4 fruit fly cellular contexts compared by ENCODE assay signal in genomic region chr3L:10949685-10950286, dm6.
TF ChIP-seq lines count a peak whose summit lies in the region.

No protein-coding gene starts in this region.

- TF ChIP-seq CTCF in whole organism, embryonic (GFP tag; optimal IDR thresholded peaks at IDR 0.05; lab: Kevin White, UChicago), result no peak

TF ChIP-seq in whole organism, embryonic, 481 proteins besides CTCF, POLR2A, EP300 and RAD21:
- TF ChIP-seq sens (GFP tag; lab: Kevin White, UChicago) (peak; percentile 59), crol (GFP tag; IDR thresholded peaks at IDR 0.05; lab: Robert Waterston, UW) (no peak), CG11504 (tag; optimal IDR thresholded peaks at IDR 0.05; lab: Kevin White, UChicago) (peak; percentile 90), CG7987 (GFP tag; optimal IDR thresholded peaks at IDR 0.05; lab: Kevin White, UChicago) (no peak), NFAT (GFP tag; IDR thresholded peaks at IDR 0.05; lab: Robert Waterston, UW) (no peak)

TF ChIP-seq in whole organism, prepupa, 60 proteins besides CTCF, POLR2A, EP300 and RAD21:
- peak; percentile 18 for TF ChIP-seq CG32006 (GFP tag; optimal IDR thresholded peaks at IDR 0.05; lab: Kevin White, UChicago)
- TF ChIP-seq CG6792 (GFP tag; optimal IDR thresholded peaks at IDR 0.05; lab: Kevin White, UChicago), result no peak
- TF ChIP-seq CG6276 (GFP tag; optimal IDR thresholded peaks at IDR 0.05; lab: Kevin White, UChicago), result no peak
- no peak for TF ChIP-seq ss (GFP tag; optimal IDR thresholded peaks at IDR 0.05; lab: Kevin White, UChicago)
- no peak for TF ChIP-seq CG1621 (tag; optimal IDR thresholded peaks at IDR 0.05; lab: Kevin White, UChicago)
- no peak for TF ChIP-seq CG8632 (GFP tag; optimal IDR thresholded peaks at IDR 0.05; lab: Kevin White, UChicago)
- TF ChIP-seq eg (GFP tag; IDR thresholded peaks at IDR 0.05; lab: Robert Waterston, UW), result no peak
- TF ChIP-seq CG3032 (tag; optimal IDR thresholded peaks at IDR 0.05; lab: Kevin White, UChicago), result no peak
- TF ChIP-seq vri (GFP tag; optimal IDR thresholded peaks at IDR 0.05; lab: Kevin White, UChicago), result no peak
- TF ChIP-seq CG31627 (GFP tag; optimal IDR thresholded peaks at IDR 0.05; lab: Kevin White, UChicago), result no peak
- no peak for TF ChIP-seq fd85E (GFP tag; optimal IDR thresholded peaks at IDR 0.05; lab: Kevin White, UChicago)
- no peak for TF ChIP-seq Eip93F (GFP tag; optimal IDR thresholded peaks at IDR 0.05; lab: Kevin White, UChicago)
- TF ChIP-seq pdm3 (GFP tag; optimal IDR thresholded peaks at IDR 0.05; lab: Kevin White, UChicago), result no peak
- no peak for TF ChIP-seq dac (GFP tag; optimal IDR thresholded peaks at IDR 0.05; lab: Kevin White, UChicago)
- TF ChIP-seq CG11902 (GFP tag; optimal IDR thresholded peaks at IDR 0.05; lab: Kevin White, UChicago), result no peak
- peak; percentile 33 for TF ChIP-seq Eip78C (GFP tag; lab: Kevin White, UChicago)
- no peak for TF ChIP-seq Gug (GFP tag; IDR thresholded peaks at IDR 0.05; lab: Robert Waterston, UW)
- no peak for TF ChIP-seq fd59A (GFP tag; optimal IDR thresholded peaks at IDR 0.05; lab: Kevin White, UChicago)
- no peak for TF ChIP-seq CG3919 (GFP tag; optimal IDR thresholded peaks at IDR 0.05; lab: Kevin White, UChicago)
- TF ChIP-seq Sox15 (GFP tag; optimal IDR thresholded peaks at IDR 0.05; lab: Kevin White, UChicago), result no peak
- TF ChIP-seq CG4318 (GFP tag; optimal IDR thresholded peaks at IDR 0.05; lab: Kevin White, UChicago), result no peak
- peak in 1 of 2 experiments; percentile 5 for TF ChIP-seq salr (GFP tag; optimal IDR thresholded peaks at IDR 0.05; lab: Kevin White, UChicago)
- no peak for TF ChIP-seq CG10631 (GFP tag; optimal IDR thresholded peaks at IDR 0.05; lab: Kevin White, UChicago)
- no peak for TF ChIP-seq Hr38 (GFP tag; optimal IDR thresholded peaks at IDR 0.05; lab: Kevin White, UChicago)
- TF ChIP-seq CG34406 (GFP tag; optimal IDR thresholded peaks at IDR 0.05; lab: Kevin White, UChicago), result no peak
- TF ChIP-seq CG8119 (GFP tag; IDR thresholded peaks at IDR 0.05; lab: Robert Waterston, UW), result no peak
- no peak for TF ChIP-seq CG8319 (GFP tag; optimal IDR thresholded peaks at IDR 0.05; lab: Kevin White, UChicago)

TF ChIP-seq in whole organism, pupa, 21 proteins besides CTCF, POLR2A, EP300 and RAD21:
- TF ChIP-seq CG14655 (GFP tag; optimal IDR thresholded peaks at IDR 0.05; lab: Kevin White, UChicago) (peak; percentile 54), CG8301 (tag; optimal IDR thresholded peaks at IDR 0.05; lab: Kevin White, UChicago) (peak; percentile 49), CG32121 (GFP tag; IDR thresholded peaks at IDR 0.05; lab: Robert Waterston, UW) (no peak)

TF ChIP-seq in whole organism, wandering third instar larva, 38 proteins besides CTCF, POLR2A, EP300 and RAD21:
- TF ChIP-seq OdsH (GFP tag; optimal IDR thresholded peaks at IDR 0.05; lab: Kevin White, UChicago) (no peak), pan (optimal IDR thresholded peaks at IDR 0.05; lab: Kevin White, UChicago) (no peak), ey (GFP tag; optimal IDR thresholded peaks at IDR 0.05; lab: Kevin White, UChicago) (no peak), N (GFP tag; optimal IDR thresholded peaks at IDR 0.05; lab: Kevin White, UChicago) (no peak), Hr78 (GFP tag; optimal IDR thresholded peaks at IDR 0.05; lab: Kevin White, UChicago) (no peak), psq (GFP tag; optimal IDR thresholded peaks at IDR 0.05; lab: Kevin White, UChicago) (no peak), sage (GFP tag; optimal IDR thresholded peaks at IDR 0.05; lab: Kevin White, UChicago) (no peak), Dfd (GFP tag; optimal IDR thresholded peaks at IDR 0.05; lab: Kevin White, UChicago) (peak; percentile 52)
